Worm (Caenorhabditis elegans): ENCODE data around the gene Y108G3AL.2.

DNA sequence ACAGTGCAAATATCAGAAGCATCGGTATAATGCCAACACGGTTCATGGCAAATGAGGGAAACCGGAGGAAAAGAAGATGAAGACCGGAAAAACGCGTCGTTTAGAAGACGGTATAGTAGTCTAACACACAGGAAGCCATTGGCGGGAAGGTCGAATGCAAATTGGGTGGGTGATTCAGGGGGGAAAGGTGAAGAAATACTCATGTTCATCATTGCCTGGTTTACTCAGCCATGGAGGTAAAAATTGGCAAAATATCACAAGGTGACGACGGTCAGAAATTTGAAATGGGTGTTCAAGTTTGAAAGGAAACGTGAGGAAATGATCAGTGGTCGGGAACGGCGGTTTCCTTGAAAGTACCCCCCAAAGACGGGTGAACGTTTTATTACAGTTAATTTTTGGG is 25.5 kb upstream of the Y108G3AL.2 start, which contains the start of gene W03F9.11:
- TF ChIP-seq ztf-11 (tag; optimal IDR thresholded peaks at IDR 0.05) (no peak), skn-1 (tag; optimal IDR thresholded peaks at IDR 0.05) (no peak), nhr-237 (tag; optimal IDR thresholded peaks at IDR 0.05) (no peak), mdl-1 (tag; optimal IDR thresholded peaks at IDR 0.05) (no peak)
